Worm (Caenorhabditis elegans): ENCODE data around the gene F36H5.18.

DNA sequence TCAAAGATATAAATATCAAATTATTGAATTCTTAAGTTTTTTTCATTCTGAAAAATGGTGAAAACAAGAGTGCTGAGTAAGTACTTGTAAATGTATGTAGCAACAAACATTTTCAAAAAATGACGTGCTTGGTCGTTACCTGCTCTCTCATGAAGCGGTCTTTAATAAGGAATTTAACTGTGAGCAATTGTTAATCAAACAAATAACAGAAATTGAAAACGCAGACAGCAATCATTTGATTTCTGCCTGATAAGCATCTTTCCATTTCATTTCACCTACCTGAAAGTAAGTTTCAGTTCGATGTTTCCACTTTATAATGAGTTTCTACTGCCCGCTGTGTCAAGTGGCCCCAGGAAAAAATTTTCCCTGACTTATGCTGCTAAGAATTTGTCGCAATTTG lies 3.4 kb downstream of the F36H5.18 start, which contains the start of gene math-28:
- TF ChIP-seq ama-1 (optimal IDR thresholded peaks at IDR 0.05) (no peak), aly-1 (tag; optimal IDR thresholded peaks at IDR 0.05) (no peak), flt-1 (GFP tag; IDR thresholded peaks at IDR 0.05) (no peak), ceh-36 (tag; optimal IDR thresholded peaks at IDR 0.05) (no peak)
